Worm (Caenorhabditis elegans) whole organism, L3 larva: ENCODE results near the gene C25F9.10.

Experiments
- ama-1 ChIP-seq: fragments of 150-350 bp; optimal IDR thresholded peaks from 2 replicates; lab custom pipeline; 2018
- ceh-28 ChIP-seq: fragments of 150-350 bp; optimal IDR thresholded peaks from 2 replicates; lab custom pipeline; 2014; ENCODE audit warnings: missing biosample characterization, missing genetic modification reagents, missing genetic modification characterization
- ceh-82 ChIP-seq: fragments of 150-350 bp; optimal IDR thresholded peaks from 2 replicates; lab custom pipeline; 2014; ENCODE audit warnings: missing biosample characterization, missing genetic modification characterization
- ceh-9 ChIP-seq: sonication (generic microtip); optimal IDR thresholded peaks from 2 replicates; lab custom pipeline; 2018; ENCODE audit warnings: missing biosample characterization, missing genetic modification characterization
- egl-5 ChIP-seq: fragments of 150-350 bp; optimal IDR thresholded peaks from 2 replicates; lab custom pipeline; 2017; ENCODE audit warnings: missing biosample characterization, missing genetic modification reagents, missing genetic modification characterization, inconsistent platforms
- elt-3 ChIP-seq, 3 experiments: fragments of 150-350 bp in 1 of 3; sonication (generic microtip) in 2 of 3; optimal IDR thresholded peaks; 2 replicates in 2 of 3; 4 replicates in 1 of 3; lab custom pipeline; 2014 to 2017; ENCODE audit warnings: missing biosample characterization in 3 of 3, missing genetic modification characterization in 3 of 3
- fos-1 ChIP-seq: fragments of 150-350 bp; optimal IDR thresholded peaks from 2 replicates; lab custom pipeline; 2014; ENCODE audit warnings: missing biosample characterization, missing genetic modification characterization
- lin-39 ChIP-seq: fragments of 150-350 bp; optimal IDR thresholded peaks from 2 replicates; lab custom pipeline; 2018; ENCODE audit warnings: missing biosample characterization, missing genetic modification reagents, missing genetic modification characterization
- nhr-237 ChIP-seq: fragments of 150-350 bp; optimal IDR thresholded peaks from 2 replicates; lab custom pipeline; 2014; ENCODE audit warnings: missing biosample characterization, missing genetic modification characterization
- pha-4 ChIP-seq: fragments of 150-350 bp; optimal IDR thresholded peaks from 2 replicates; lab custom pipeline; 2014; ENCODE audit warnings: missing biosample characterization, missing genetic modification reagents, missing genetic modification characterization
- unc-62 ChIP-seq: fragments of 150-350 bp; sonication (generic microtip); optimal IDR thresholded peaks from 4 replicates; lab custom pipeline; 2014; ENCODE audit warnings: missing biosample characterization, missing genetic modification reagents, missing genetic modification characterization
- zag-1 ChIP-seq: fragments of 150-350 bp; optimal IDR thresholded peaks from 2 replicates; lab custom pipeline; 2014; ENCODE audit warnings: missing biosample characterization, missing genetic modification characterization
- ztf-4 ChIP-seq: fragments of 150-350 bp; optimal IDR thresholded peaks from 2 replicates; lab custom pipeline; 2014; ENCODE audit warnings: missing biosample characterization, missing genetic modification characterization

DNA sequence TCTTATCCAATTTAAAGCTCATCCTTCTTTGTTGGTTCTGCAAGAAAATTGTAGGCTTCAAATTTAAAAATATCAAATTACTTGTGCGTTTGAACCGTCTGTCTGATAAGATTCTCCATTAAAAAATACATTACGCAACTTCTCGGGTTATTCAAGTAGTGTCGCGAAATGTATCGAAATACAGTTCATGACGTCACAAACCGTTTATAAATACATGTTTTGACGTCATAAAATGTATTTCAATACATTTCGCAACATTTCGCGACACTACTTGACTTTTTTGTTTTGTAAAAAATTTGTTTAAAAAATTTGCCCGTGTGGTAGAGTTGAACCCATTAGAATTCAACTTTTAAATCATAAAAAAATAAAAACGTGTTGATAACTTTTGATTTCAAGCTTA lies 38.1 kb downstream of the C25F9.10 start:
- no peak for TF ChIP-seq lin-39
- no peak for TF ChIP-seq egl-5 (tag; lab: Kevin White, UChicago)
- no peak for TF ChIP-seq ceh-9
- no peak for TF ChIP-seq pha-4 (tag; lab: Kevin White, UChicago)
- no peak for TF ChIP-seq zag-1 (tag; lab: Kevin White, UChicago)
- no peak for TF ChIP-seq ceh-82
- TF ChIP-seq unc-62 (GFP tag; lab: Kevin White, UChicago): no peak
- no peak for TF ChIP-seq ceh-28
- no peak for TF ChIP-seq ztf-4
- no peak for TF ChIP-seq ama-1 (lab: Kevin White, UChicago)
- TF ChIP-seq nhr-237 (tag; lab: Kevin White, UChicago): no peak
- TF ChIP-seq fos-1 (tag; lab: Kevin White, UChicago): no peak
- no peak for TF ChIP-seq elt-3 (tag; optimal IDR thresholded peaks at IDR 0.05; lab: Kevin White, UChicago)
